Worm (Caenorhabditis elegans) whole organism, L4 larva: Measurements from ENCODE around the gene F57G8.7.
A peak's percentile ranks its signal among the peaks of the same experiment; 100 is the strongest.

Experiments
- F10B5.3 ChIP-seq: sonication (generic microtip); optimal IDR thresholded peaks from 2 replicates; lab custom pipeline; 2016; ENCODE audit warnings: mild to moderate bottlenecking, missing genetic modification characterization, missing compliant biosample characterization
- ZK337.2 ChIP-seq: fragments of 200-800 bp; sonication (Bioruptor generic); IDR thresholded peaks from 2 replicates; pipeline ENCODE4 v1.3.6; 2022; ENCODE audit warnings: missing genetic modification reagents, missing genetic modification characterization, missing compliant biosample characterization
- aha-1 ChIP-seq: fragments of 150-350 bp; peaks from one replicate; lab custom pipeline; 2014; ENCODE audit warnings: missing biosample characterization, missing genetic modification characterization
- ama-1 ChIP-seq: fragments of 150-350 bp; optimal IDR thresholded peaks from 2 replicates; lab custom pipeline; 2014; ENCODE audit warnings: inconsistent platforms, mixed read lengths
- ceh-20 ChIP-seq: fragments of 200-800 bp; sonication (Bioruptor generic); IDR thresholded peaks from 2 replicates; pipeline ENCODE4 v1.3.6; 2022; ENCODE audit warnings: missing genetic modification reagents, missing genetic modification characterization, missing compliant biosample characterization
- ceh-32 ChIP-seq: sonication (generic microtip); optimal IDR thresholded peaks from 2 replicates; lab custom pipeline; 2016; ENCODE audit warnings: mild to moderate bottlenecking, missing genetic modification characterization, missing compliant biosample characterization; ENCODE audit not compliant: poor library complexity
- dmd-6 ChIP-seq: fragments of 200-800 bp; sonication (Bioruptor generic); IDR thresholded peaks from 2 replicates; pipeline ENCODE4 v1.3.6; 2022; ENCODE audit warnings: missing genetic modification reagents, missing genetic modification characterization, missing compliant biosample characterization
- dmd-8 ChIP-seq: fragments of 200-800 bp; sonication (Bioruptor generic); IDR thresholded peaks from 2 replicates; pipeline ENCODE4 v1.3.6; 2022; ENCODE audit warnings: missing genetic modification characterization, missing compliant biosample characterization
- dpl-1 ChIP-seq: fragments of 150-350 bp; optimal IDR thresholded peaks from 2 replicates; lab custom pipeline; 2014; ENCODE audit warnings: missing biosample characterization, missing genetic modification reagents, missing genetic modification characterization
- duxl-1 ChIP-seq: sonication (generic microtip); optimal IDR thresholded peaks from 2 replicates; lab custom pipeline; 2016; ENCODE audit warnings: mild to moderate bottlenecking, missing genetic modification characterization, moderate library complexity, missing compliant biosample characterization; ENCODE audit not compliant: poor library complexity
- fkh-10 ChIP-seq: fragments of 150-350 bp; optimal IDR thresholded peaks from 2 replicates; lab custom pipeline; 2014; ENCODE audit warnings: missing biosample characterization, missing genetic modification reagents, missing genetic modification characterization
- fos-1 ChIP-seq: fragments of 150-350 bp; optimal IDR thresholded peaks from 2 replicates; lab custom pipeline; 2014; ENCODE audit warnings: missing biosample characterization, missing genetic modification characterization
- hif-1 ChIP-seq, 2 experiments: sonication (generic microtip); optimal IDR thresholded peaks; 2 replicates each; lab custom pipeline; 2016 to 2017; ENCODE audit warnings: missing compliant biosample characterization in 2 of 2, missing genetic modification characterization in 2 of 2, missing genetic modification reagents in 2 of 2, missing genotype in 2 of 2, mild to moderate bottlenecking in 1 of 2
- hlh-30 ChIP-seq: sonication (generic microtip); optimal IDR thresholded peaks from 2 replicates; lab custom pipeline; 2017; ENCODE audit warnings: antibody characterized with exemption, mild to moderate bottlenecking, missing genetic modification characterization, missing compliant biosample characterization; ENCODE audit not compliant: insufficient read depth
- lim-7 ChIP-seq: fragments of 200-800 bp; sonication (Bioruptor generic); IDR thresholded peaks from 2 replicates; pipeline ENCODE4 v1.3.6; 2022; ENCODE audit warnings: missing genetic modification characterization, missing compliant biosample characterization
- lin-1 ChIP-seq: fragments of 200-800 bp; sonication (Bioruptor generic); IDR thresholded peaks from 2 replicates; pipeline ENCODE4 v1.3.6; 2022; ENCODE audit warnings: missing genetic modification reagents, missing genetic modification characterization, missing compliant biosample characterization
- lin-29 ChIP-seq: fragments of 200-800 bp; sonication (Bioruptor generic); IDR thresholded peaks from 2 replicates; pipeline ENCODE4 v1.3.6; 2022; ENCODE audit warnings: missing genetic modification reagents, missing genetic modification characterization, missing compliant biosample characterization
- lsy-2 ChIP-seq, 2 experiments: fragments of 150-350 bp in 1 of 2; sonication (generic microtip) in 1 of 2; optimal IDR thresholded peaks; 2 replicates each; lab custom pipeline; 2014 to 2017; ENCODE audit warnings: missing biosample characterization in 2 of 2, missing genetic modification characterization in 2 of 2
- madf-9 ChIP-seq: fragments of 200-800 bp; sonication (Bioruptor generic); conservative IDR thresholded peaks from 2 replicates; pipeline ENCODE4 v1.3.6; 2022; ENCODE audit warnings: missing genetic modification reagents, missing genetic modification characterization, missing compliant biosample characterization
- mdt-29 ChIP-seq: fragments of 200-800 bp; sonication (Bioruptor generic); IDR thresholded peaks from 2 replicates; pipeline ENCODE4 v1.3.6; 2022; ENCODE audit warnings: missing genetic modification reagents, missing genetic modification characterization, missing compliant biosample characterization
- mes-2 ChIP-seq: sonication (generic microtip); optimal IDR thresholded peaks from 2 replicates; lab custom pipeline; 2016; ENCODE audit warnings: missing genotype, mild to moderate bottlenecking, missing genetic modification characterization, missing compliant biosample characterization; ENCODE audit not compliant: poor library complexity, severe bottlenecking
- mxl-2 ChIP-seq: fragments of 200-800 bp; sonication (Bioruptor generic); conservative IDR thresholded peaks from 2 replicates; pipeline ENCODE4 v1.3.6; 2022; ENCODE audit warnings: missing genetic modification reagents, missing genetic modification characterization, missing compliant biosample characterization
- nhr-25 ChIP-seq: sonication (generic microtip); optimal IDR thresholded peaks from 2 replicates; lab custom pipeline; 2017; ENCODE audit warnings: missing genetic modification characterization, mild to moderate bottlenecking, missing compliant biosample characterization, antibody characterized with exemption, moderate library complexity, borderline replicate concordance; ENCODE audit not compliant: insufficient read depth
- nhr-28 ChIP-seq: fragments of 150-350 bp; optimal IDR thresholded peaks from 2 replicates; lab custom pipeline; 2014; ENCODE audit warnings: missing biosample characterization, missing genetic modification characterization
- pha-4 ChIP-seq, 2 experiments: fragments of 150-350 bp in 1 of 2; fragments of 200-800 bp in 1 of 2; sonication (Bioruptor generic) in 1 of 2; IDR thresholded peaks in 1 of 2; optimal IDR thresholded peaks in 1 of 2; 2 replicates each; pipeline versions ENCODE4 v1.3.6 to Lab custom; 2014 to 2022; ENCODE audit warnings: missing genetic modification characterization in 2 of 2, missing genetic modification reagents in 2 of 2, missing biosample characterization in 1 of 2, missing compliant biosample characterization in 1 of 2
- php-3 ChIP-seq: fragments of 200-800 bp; sonication (Bioruptor generic); IDR thresholded peaks from 2 replicates; pipeline ENCODE4 v1.3.6; 2022; ENCODE audit warnings: missing genetic modification reagents, missing genetic modification characterization, missing compliant biosample characterization
- spr-1 ChIP-seq: sonication (generic microtip); optimal IDR thresholded peaks from 2 replicates; lab custom pipeline; 2016; ENCODE audit warnings: mild to moderate bottlenecking, missing genetic modification characterization, missing compliant biosample characterization
- unc-62 ChIP-seq, 3 experiments: fragments of 150-350 bp in 1 of 3; sonication (generic microtip); optimal IDR thresholded peaks in 2 of 3; peaks in 1 of 3; 1 replicate in 1 of 3; 2 replicates in 2 of 3; lab custom pipeline; 2014 to 2017; ENCODE audit warnings: missing biosample characterization in 3 of 3, missing genetic modification characterization in 3 of 3, missing genetic modification reagents in 3 of 3, missing genotype in 1 of 3
- zip-2 ChIP-seq: fragments of 150-350 bp; optimal IDR thresholded peaks from 2 replicates; lab custom pipeline; 2014; ENCODE audit warnings: missing biosample characterization, missing genetic modification characterization

F57G8.7 gene

ce11 chrV:16308343-16308742 lies 20.6 kb upstream of the F57G8.7 start:
- TF ChIP-seq F10B5.3 (tag; lab: Kevin White, UChicago) (no peak), aha-1 (tag; lab: Kevin White, UChicago) (peak; percentile 93), ceh-20 (GFP tag; lab: Robert Waterston, UW) (no peak)

ce11 chrV:16309523-16309922 lies 19.4 kb upstream of the F57G8.7 start, which contains the start of gene oac-7:
Gene oac-7, plus strand, starts transcription at chrV:16309805.
- TF ChIP-seq lim-7 (no peak), fos-1 (no peak), hif-1 (tag; optimal IDR thresholded peaks at IDR 0.05; lab: Kevin White, UChicago) (peak in 1 of 2 experiments; percentile 50), madf-9 (GFP tag; lab: Robert Waterston, UW) (no peak), lin-29 (GFP tag; lab: Robert Waterston, UW) (no peak), hlh-30 (tag; lab: Kevin White, UChicago) (peak; percentile 37), duxl-1 (tag; lab: Kevin White, UChicago) (peak; percentile 10), ZK337.2 (no peak), mxl-2 (GFP tag; lab: Robert Waterston, UW) (no peak), unc-62 (GFP tag; optimal IDR thresholded peaks at IDR 0.05 in 1 of 2; lab: Kevin White, UChicago) (peak in 1 of 2 experiments; percentile 52), unc-62 (tag; optimal IDR thresholded peaks at IDR 0.05; lab: Kevin White, UChicago) (no peak), nhr-28 (peak; percentile 72), spr-1 (tag; lab: Kevin White, UChicago) (no peak), mes-2 (tag; lab: Kevin White, UChicago) (no peak), zip-2 (tag; lab: Kevin White, UChicago) (peak; percentile 69), dmd-6 (peak; percentile 20; the same call in 1 of the 2 replicates), ceh-32 (tag; lab: Kevin White, UChicago) (no peak)

- TF ChIP-seq dmd-8 (GFP tag; lab: Robert Waterston, UW) (no peak), fos-1 (no peak)
Measured at ce11 chrV:16315004-16315403, 13.9 kb upstream of the F57G8.7 start, which contains the start of gene str-214. Gene str-214, plus strand, starts transcription at chrV:16315304.

- no peak for TF ChIP-seq lin-1 (GFP tag; lab: Robert Waterston, UW)
- TF ChIP-seq unc-62 (GFP tag; optimal IDR thresholded peaks at IDR 0.05 in 1 of 2; lab: Kevin White, UChicago): peak in 1 of 2 experiments; percentile 74
- no peak for TF ChIP-seq unc-62 (tag; optimal IDR thresholded peaks at IDR 0.05; lab: Kevin White, UChicago)
- TF ChIP-seq, all 104 proteins: peak for 1
Measured at ce11 chrV:16317244-16317643, 11.7 kb upstream of the F57G8.7 start, which contains the start of gene srh-180. Gene srh-180, plus strand, starts transcription at chrV:16317544.

- TF ChIP-seq madf-9 (GFP tag; lab: Robert Waterston, UW) (no peak), lsy-2 (tag; optimal IDR thresholded peaks at IDR 0.05; lab: Kevin White, UChicago) (no peak), pha-4 (GFP tag; IDR thresholded peaks at IDR 0.05; lab: Robert Waterston, UW) (no peak), pha-4 (tag; optimal IDR thresholded peaks at IDR 0.05; lab: Kevin White, UChicago) (no peak), php-3 (GFP tag; lab: Robert Waterston, UW) (no peak), duxl-1 (tag; lab: Kevin White, UChicago) (no peak), ama-1 (lab: Kevin White, UChicago) (no peak), dpl-1 (GFP tag; lab: Kevin White, UChicago) (no peak), fos-1 (no peak), mdt-29 (GFP tag; lab: Robert Waterston, UW) (no peak), fkh-10 (GFP tag; lab: Kevin White, UChicago) (no peak), nhr-25 (no peak)
Measured at ce11 chrV:16322155-16322554, 6.8 kb upstream of the F57G8.7 start.
